Worm (Caenorhabditis elegans) whole organism, early embryonic: Measurements from ENCODE around the gene cpsf-2.

Experiments
- B0310.2 ChIP-seq: sonication (generic microtip); optimal IDR thresholded peaks from 2 replicates; lab custom pipeline; 2016; ENCODE audit warnings: mild to moderate bottlenecking, missing genetic modification characterization, missing compliant biosample characterization
- ceh-13 ChIP-seq: fragments of 200-800 bp; sonication (Bioruptor generic); optimal IDR thresholded peaks from 2 replicates; lab custom pipeline; 2018; ENCODE audit warnings: mild to moderate bottlenecking, missing genetic modification characterization, missing compliant biosample characterization
- ceh-36 ChIP-seq: sonication (generic microtip); optimal IDR thresholded peaks from 2 replicates; lab custom pipeline; 2016; ENCODE audit warnings: missing genetic modification characterization, inconsistent platforms, missing compliant biosample characterization
- ets-7 ChIP-seq: sonication (generic microtip); optimal IDR thresholded peaks from 2 replicates; lab custom pipeline; 2016; ENCODE audit warnings: missing genotype, missing genetic modification characterization, missing compliant biosample characterization
- hmg-4 ChIP-seq: fragments of 200-800 bp; sonication (Bioruptor generic); optimal IDR thresholded peaks from 2 replicates; lab custom pipeline; 2018; ENCODE audit warnings: mild to moderate bottlenecking, missing genetic modification characterization, missing compliant biosample characterization
- pes-1 ChIP-seq: fragments of 200-800 bp; sonication (Bioruptor generic); IDR thresholded peaks from 2 replicates; pipeline ENCODE4 v1.3.6; 2022; ENCODE audit warnings: missing genetic modification reagents, missing genetic modification characterization, missing compliant biosample characterization

cpsf-2 gene

DNA sequence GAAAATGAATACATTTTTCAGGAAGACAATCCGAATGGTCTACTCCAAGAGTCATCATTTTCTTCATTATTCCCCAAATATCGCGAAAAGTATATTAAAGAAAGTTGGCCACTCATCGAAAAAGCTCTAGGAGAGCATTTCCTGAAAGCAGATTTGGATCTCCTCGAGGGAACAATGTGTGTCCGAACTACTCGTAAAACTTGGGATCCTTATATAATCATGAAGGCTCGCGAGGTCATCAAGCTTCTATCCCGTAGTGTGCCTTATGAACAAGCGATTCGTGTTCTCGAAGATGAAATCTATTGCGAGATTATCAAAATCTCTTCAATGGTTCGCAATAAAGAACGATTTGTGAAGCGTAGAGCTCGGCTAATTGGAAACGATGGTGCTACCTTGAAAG, 52.6 kb downstream of the cpsf-2 start:
- TF ChIP-seq ets-7 (tag; lab: Kevin White, UChicago) (no peak), ceh-13 (GFP tag; lab: Kevin White, UChicago) (no peak), pes-1 (GFP tag; lab: Robert Waterston, UW) (no peak), hmg-4 (no peak), ceh-36 (no peak), B0310.2 (no peak)
